Worm (Caenorhabditis elegans): ENCODE data around the gene T21B10.3.

DNA sequence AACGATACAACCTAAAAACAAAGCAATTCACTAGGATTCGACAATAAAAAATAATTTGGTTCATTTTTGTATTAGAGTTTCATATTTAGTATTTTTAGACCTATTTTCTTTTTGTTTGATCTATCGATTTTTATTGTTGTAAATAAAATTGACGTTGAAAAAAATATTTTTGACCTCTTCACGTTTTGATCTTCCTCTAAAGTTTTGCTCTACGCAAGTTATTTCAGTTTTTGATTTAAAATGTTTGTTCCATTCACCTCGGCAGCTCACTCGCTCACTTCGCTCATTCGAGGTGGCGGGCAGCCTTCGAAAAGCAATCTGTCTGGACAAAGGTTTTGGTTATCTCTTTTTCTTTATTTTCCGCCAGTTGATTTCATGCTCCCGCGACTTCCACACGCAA, 3.4 kb upstream of the T21B10.3 start, which contains the start of gene enol-1:
- TF ChIP-seq cog-1 (tag; optimal IDR thresholded peaks at IDR 0.05) (no peak), ref-1 (GFP tag; conservative IDR thresholded peaks at IDR 0.05) (no peak), tab-1 (GFP tag; IDR thresholded peaks at IDR 0.05) (no peak), ztf-29 (GFP tag; IDR thresholded peaks at IDR 0.05) (no peak), T22C8.4 (GFP tag; IDR thresholded peaks at IDR 0.05) (no peak), flt-1 (GFP tag; IDR thresholded peaks at IDR 0.05) (no peak), klf-2 (GFP tag; conservative IDR thresholded peaks at IDR 0.05) (no peak)

All from whole organism, midembryonic.